Fruit fly (Drosophila melanogaster) whole organism, pupa: ENCODE results near the gene CG4577.
A peak's percentile ranks its signal among the peaks of the same experiment; 100 is the strongest.

Experiments used
- CG10348 ChIP-seq: fragments of 200-800 bp; sonication (Bioruptor generic); IDR thresholded peaks from 2 replicates; pipeline ENCODE4 v1.3.6; 2022; ENCODE audit warnings: missing biosample characterization, missing genetic modification characterization
- CG12605 ChIP-seq: fragments of 200-800 bp; sonication (Bioruptor generic); IDR thresholded peaks from 2 replicates; pipeline ENCODE4 v1.3.6; 2022; ENCODE audit warnings: missing biosample characterization, missing genetic modification characterization
- CG15710 ChIP-seq: fragments of 200-800 bp; sonication (Bioruptor generic); optimal IDR thresholded peaks from 2 replicates; lab custom pipeline; 2018; ENCODE audit warnings: missing biosample characterization, mild to moderate bottlenecking, missing genetic modification characterization, moderate library complexity
- CG17806 ChIP-seq: fragments of 200-800 bp; sonication (Bioruptor generic); optimal IDR thresholded peaks from 2 replicates; lab custom pipeline; 2018; ENCODE audit warnings: missing biosample characterization, mild to moderate bottlenecking, missing genetic modification characterization, moderate library complexity
- CG32121 ChIP-seq: fragments of 200-800 bp; sonication (Bioruptor generic); IDR thresholded peaks from 2 replicates; pipeline ENCODE4 v1.3.6; 2022; ENCODE audit warnings: missing biosample characterization, missing genetic modification characterization
- CG8301 ChIP-seq: fragments of 200-800 bp; sonication (Bioruptor generic); optimal IDR thresholded peaks from 2 replicates; lab custom pipeline; 2018; ENCODE audit warnings: missing biosample characterization, mild to moderate bottlenecking, missing genetic modification characterization
- EcR ChIP-seq: fragments of 200-800 bp; sonication (Bioruptor generic); optimal IDR thresholded peaks from 3 replicates; lab custom pipeline; 2019; ENCODE audit warnings: missing biosample characterization, missing genetic modification characterization, mild to moderate bottlenecking, moderate library complexity, missing genetic modification reagents
- Snoo ChIP-seq: fragments of 200-800 bp; sonication (Bioruptor generic); optimal IDR thresholded peaks from 3 replicates; lab custom pipeline; 2017; ENCODE audit warnings: missing biosample characterization, mild to moderate bottlenecking, missing genetic modification characterization, inconsistent platforms
- fd96Ca ChIP-seq: fragments of 200-800 bp; sonication (Bioruptor generic); IDR thresholded peaks from 3 replicates; pipeline ENCODE4 v1.3.6; 2022; ENCODE audit warnings: missing biosample characterization, missing genetic modification characterization
- gl ChIP-seq: fragments of 200-800 bp; sonication (Bioruptor generic); optimal IDR thresholded peaks from 2 replicates; lab custom pipeline; 2018; ENCODE audit warnings: missing biosample characterization, mild to moderate bottlenecking, missing genetic modification characterization

dm6 chr2L:1158519-1159319 lies 24.2 kb downstream of the CG4577 start, which contains the start of gene Tango14:
- TF ChIP-seq CG12605 (GFP tag; lab: Robert Waterston, UW) (no peak), Snoo (no peak), EcR (GFP tag; lab: Kevin White, UChicago) (no peak), CG15710 (tag; lab: Kevin White, UChicago) (no peak), CG10348 (GFP tag; lab: Robert Waterston, UW) (no peak), fd96Ca (GFP tag; lab: Robert Waterston, UW) (0 out of 3 replicates have a peak, but pooled peaks have one; percentile 38), gl (tag; lab: Kevin White, UChicago) (no peak), CG17806 (tag; lab: Kevin White, UChicago) (no peak), CG32121 (GFP tag; lab: Robert Waterston, UW) (no peak), CG8301 (tag; lab: Kevin White, UChicago) (no peak)
